Worm (Caenorhabditis elegans) whole organism, L2 larva: ENCODE results near the gene C33D9.8.

Experiments
- F13H6.1 ChIP-seq: sonication (generic microtip); optimal IDR thresholded peaks from 2 replicates; lab custom pipeline; 2016; ENCODE audit warnings: missing genetic modification characterization, missing compliant biosample characterization
- R02D3.7 ChIP-seq: fragments of 150-350 bp; optimal IDR thresholded peaks from 2 replicates; lab custom pipeline; 2014; ENCODE audit warnings: missing biosample characterization, missing genetic modification characterization
- Y55F3AM.14 ChIP-seq: fragments of 200-800 bp; sonication (Bioruptor generic); optimal IDR thresholded peaks from 2 replicates; lab custom pipeline; 2018; ENCODE audit warnings: mild to moderate bottlenecking, missing genetic modification characterization, missing compliant biosample characterization
- alr-1 ChIP-seq: fragments of 150-350 bp; optimal IDR thresholded peaks from 2 replicates; lab custom pipeline; 2014; ENCODE audit warnings: missing biosample characterization, missing genetic modification characterization
- aly-2 ChIP-seq: fragments of 150-350 bp; optimal IDR thresholded peaks from 2 replicates; lab custom pipeline; 2014; ENCODE audit warnings: missing biosample characterization, missing genetic modification characterization
- ama-1 ChIP-seq: fragments of 150-350 bp; optimal IDR thresholded peaks from 2 replicates; lab custom pipeline; 2018; ENCODE audit warnings: inconsistent platforms
- ceh-82 ChIP-seq: fragments of 150-350 bp; optimal IDR thresholded peaks from 2 replicates; lab custom pipeline; 2014; ENCODE audit warnings: missing biosample characterization, missing genetic modification characterization
- crh-2 ChIP-seq: sonication (generic microtip); optimal IDR thresholded peaks from 2 replicates; lab custom pipeline; 2017; ENCODE audit warnings: missing biosample characterization, missing genetic modification characterization
- dmd-4 ChIP-seq: sonication (generic microtip); optimal IDR thresholded peaks from 2 replicates; lab custom pipeline; 2017; ENCODE audit warnings: missing biosample characterization, missing genetic modification characterization
- egl-27 ChIP-seq: sonication (generic microtip); optimal IDR thresholded peaks from 3 replicates; lab custom pipeline; 2017; ENCODE audit warnings: missing biosample characterization, missing genetic modification reagents, missing genetic modification characterization
- elt-1 ChIP-seq: fragments of 150-350 bp; optimal IDR thresholded peaks from 2 replicates; lab custom pipeline; 2014; ENCODE audit warnings: missing biosample characterization, missing genetic modification characterization
- elt-3 ChIP-seq: sonication (generic microtip); optimal IDR thresholded peaks from 2 replicates; lab custom pipeline; 2017; ENCODE audit warnings: missing biosample characterization, missing genetic modification characterization
- fos-1 ChIP-seq: fragments of 150-350 bp; optimal IDR thresholded peaks from 2 replicates; lab custom pipeline; 2014; ENCODE audit warnings: missing biosample characterization, missing genetic modification characterization
- gmeb-1 ChIP-seq: fragments of 150-350 bp; optimal IDR thresholded peaks from 2 replicates; lab custom pipeline; 2014; ENCODE audit warnings: missing biosample characterization, missing genetic modification characterization
- lin-11 ChIP-seq: fragments of 150-350 bp; sonication (generic microtip); optimal IDR thresholded peaks from 2 replicates; lab custom pipeline; 2014; ENCODE audit warnings: missing biosample characterization, missing genetic modification characterization, inconsistent platforms, mixed read lengths
- lin-39 ChIP-seq: fragments of 150-350 bp; optimal IDR thresholded peaks from 2 replicates; lab custom pipeline; 2014; ENCODE audit warnings: missing biosample characterization, missing genetic modification reagents, missing genetic modification characterization
- lsy-2 ChIP-seq, 2 experiments: fragments of 150-350 bp in 1 of 2; sonication (generic microtip) in 1 of 2; optimal IDR thresholded peaks; 2 replicates each; lab custom pipeline; 2014 to 2017; ENCODE audit warnings: missing biosample characterization in 2 of 2, missing genetic modification characterization in 2 of 2
- mab-5 ChIP-seq: fragments of 150-350 bp; optimal IDR thresholded peaks from 2 replicates; lab custom pipeline; 2014; ENCODE audit warnings: missing biosample characterization, missing genetic modification characterization
- nhr-10 ChIP-seq: sonication (generic microtip); optimal IDR thresholded peaks from 2 replicates; lab custom pipeline; 2017; ENCODE audit warnings: missing biosample characterization, missing genetic modification characterization
- nhr-11 ChIP-seq: fragments of 150-350 bp; optimal IDR thresholded peaks from 2 replicates; lab custom pipeline; 2014; ENCODE audit warnings: missing biosample characterization, missing genetic modification characterization
- nhr-129 ChIP-seq: fragments of 150-350 bp; optimal IDR thresholded peaks from 2 replicates; lab custom pipeline; 2014; ENCODE audit warnings: missing biosample characterization, missing genetic modification characterization
- nhr-21 ChIP-seq: fragments of 150-350 bp; optimal IDR thresholded peaks from 2 replicates; lab custom pipeline; 2014; ENCODE audit warnings: missing biosample characterization, missing genetic modification characterization
- nhr-23 ChIP-seq: fragments of 150-350 bp; optimal IDR thresholded peaks from 2 replicates; lab custom pipeline; 2014; ENCODE audit warnings: missing biosample characterization, missing genetic modification reagents, missing genetic modification characterization
- nhr-237 ChIP-seq: fragments of 150-350 bp; optimal IDR thresholded peaks from 2 replicates; lab custom pipeline; 2014; ENCODE audit warnings: missing biosample characterization, missing genetic modification characterization
- nhr-25 ChIP-seq: fragments of 150-350 bp; sonication (generic microtip); optimal IDR thresholded peaks from 3 replicates; lab custom pipeline; 2014; ENCODE audit warnings: missing biosample characterization, missing genetic modification characterization
- sma-3 ChIP-seq: sonication (generic microtip); optimal IDR thresholded peaks from 2 replicates; lab custom pipeline; 2016; ENCODE audit warnings: missing genetic modification reagents, missing genetic modification characterization, missing compliant biosample characterization
- sma-9 ChIP-seq, 2 experiments: fragments of 150-350 bp in 1 of 2; sonication (generic microtip) in 1 of 2; optimal IDR thresholded peaks; 2 replicates each; lab custom pipeline; 2014 to 2016; ENCODE audit warnings: missing genetic modification characterization in 2 of 2, mild to moderate bottlenecking in 1 of 2, missing biosample characterization in 1 of 2, missing compliant biosample characterization in 1 of 2, missing genetic modification reagents in 1 of 2, moderate library complexity in 1 of 2
- unc-55 ChIP-seq: fragments of 150-350 bp; sonication (generic microtip); optimal IDR thresholded peaks from 3 replicates; lab custom pipeline; 2014; ENCODE audit warnings: missing biosample characterization, missing genetic modification reagents, missing genetic modification characterization
- zag-1 ChIP-seq: fragments of 150-350 bp; optimal IDR thresholded peaks from 2 replicates; lab custom pipeline; 2014; ENCODE audit warnings: missing biosample characterization, missing genetic modification characterization
- ztf-11 ChIP-seq: sonication (generic microtip); optimal IDR thresholded peaks from 2 replicates; lab custom pipeline; 2017; ENCODE audit warnings: missing biosample characterization, missing genetic modification characterization
- ztf-4 ChIP-seq: fragments of 150-350 bp; optimal IDR thresholded peaks from 2 replicates; lab custom pipeline; 2014; ENCODE audit warnings: missing biosample characterization, missing genetic modification characterization

The C33D9.8 gene

DNA sequence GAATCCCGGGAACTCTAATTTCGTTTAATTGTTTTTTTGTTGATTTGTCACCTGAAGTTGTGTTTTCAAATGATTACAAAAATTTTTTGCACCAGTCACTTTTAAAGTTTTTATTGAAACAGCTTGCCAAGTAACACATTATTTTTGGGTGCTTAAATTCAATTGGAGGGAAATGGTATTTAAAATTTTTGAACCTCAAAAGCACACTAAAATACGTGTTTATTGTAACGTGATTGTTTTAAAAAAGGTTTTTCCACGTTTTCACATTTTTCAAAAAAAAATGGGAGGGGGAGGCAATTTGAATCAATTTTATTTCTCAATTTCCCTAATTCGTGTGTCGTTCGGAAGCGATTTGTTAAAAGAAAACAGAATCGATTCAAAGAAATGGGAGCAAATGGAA lies 34.6 kb upstream of the C33D9.8 start, which contains the start of gene T28C6.5:
Gene T28C6.5, plus strand, starts transcription at position 301 of the 400 bp plus-strand sequence.
- no peak for TF ChIP-seq ama-1 (lab: Kevin White, UChicago)
- no peak for TF ChIP-seq gmeb-1 (tag; lab: Kevin White, UChicago)
- TF ChIP-seq dmd-4 (tag; lab: Kevin White, UChicago): no peak
- TF ChIP-seq nhr-23 (tag; lab: Kevin White, UChicago): no peak
- TF ChIP-seq, all 48 proteins: peak for 0

ce11 chrIV:8820041-8820440 lies 33.5 kb upstream of the C33D9.8 start, which contains the start of gene T28C6.3:
TSS of gene T28C6.3 (plus strand) at chrIV:8820341.
- TF ChIP-seq nhr-21 (tag; lab: Kevin White, UChicago) (no peak), R02D3.7 (no peak), zag-1 (tag; lab: Kevin White, UChicago) (no peak), Y55F3AM.14 (GFP tag; lab: Kevin White, UChicago) (no peak), nhr-10 (tag; lab: Kevin White, UChicago) (no peak), lin-11 (tag; lab: Kevin White, UChicago) (no peak), sma-3 (GFP tag; lab: Kevin White, UChicago) (no peak), crh-2 (tag; lab: Kevin White, UChicago) (no peak)

DNA sequence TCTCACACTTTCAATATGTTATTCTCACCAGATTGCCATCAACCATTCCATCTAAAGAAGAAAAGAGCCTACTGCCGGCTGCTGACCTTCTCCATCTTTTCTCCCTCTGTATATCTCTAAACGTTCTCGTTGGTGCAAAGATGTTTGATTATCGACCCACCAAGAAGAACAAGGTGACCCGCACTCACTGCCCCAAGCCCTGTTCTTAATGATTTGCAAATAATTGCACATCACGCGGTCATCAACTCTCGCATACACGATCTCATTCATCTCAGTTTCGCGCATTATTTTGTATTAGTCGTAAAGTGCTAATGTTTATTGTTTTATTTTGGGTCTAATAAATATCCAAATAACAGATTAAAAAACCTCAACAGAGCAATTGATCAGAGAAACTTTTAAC lies 32.9 kb upstream of the C33D9.8 start:
- TF ChIP-seq lin-39: no peak
- TF ChIP-seq nhr-25 (tag; lab: Kevin White, UChicago): peak; percentile 12
- TF ChIP-seq, all 48 proteins: peak for 1

ce11 chrIV:8817639-8818038 lies 31.1 kb upstream of the C33D9.8 start, which contains the start of gene T28C6.10:
TSS of gene T28C6.10 (plus strand) at chrIV:8817939.
- TF ChIP-seq mab-5 (no peak), unc-55 (GFP tag; lab: Kevin White, UChicago) (no peak), fos-1 (tag; lab: Kevin White, UChicago) (no peak), gmeb-1 (tag; lab: Kevin White, UChicago) (no peak)

ce11 chrIV:8816617-8817016 lies 30.1 kb upstream of the C33D9.8 start:
- no peak for TF ChIP-seq egl-27 (tag; lab: Kevin White, UChicago)
- no peak for TF ChIP-seq ama-1 (lab: Kevin White, UChicago)
- no peak for TF ChIP-seq nhr-10 (tag; lab: Kevin White, UChicago)
- TF ChIP-seq elt-3 (tag; lab: Kevin White, UChicago): no peak
- no peak for TF ChIP-seq alr-1 (tag; lab: Kevin White, UChicago)
- no peak for TF ChIP-seq nhr-237
- no peak for TF ChIP-seq zag-1 (tag; lab: Kevin White, UChicago)
- TF ChIP-seq crh-2 (tag; lab: Kevin White, UChicago): no peak
- no peak for TF ChIP-seq F13H6.1
- TF ChIP-seq aly-2 (tag; lab: Kevin White, UChicago): no peak
- TF ChIP-seq ztf-4: no peak
- TF ChIP-seq elt-1: no peak
- no peak for TF ChIP-seq lsy-2 (tag; optimal IDR thresholded peaks at IDR 0.05; lab: Kevin White, UChicago)
- no peak for TF ChIP-seq nhr-129 (tag; lab: Kevin White, UChicago)
- no peak for TF ChIP-seq nhr-11 (tag; lab: Kevin White, UChicago)
- no peak for TF ChIP-seq ceh-82

DNA sequence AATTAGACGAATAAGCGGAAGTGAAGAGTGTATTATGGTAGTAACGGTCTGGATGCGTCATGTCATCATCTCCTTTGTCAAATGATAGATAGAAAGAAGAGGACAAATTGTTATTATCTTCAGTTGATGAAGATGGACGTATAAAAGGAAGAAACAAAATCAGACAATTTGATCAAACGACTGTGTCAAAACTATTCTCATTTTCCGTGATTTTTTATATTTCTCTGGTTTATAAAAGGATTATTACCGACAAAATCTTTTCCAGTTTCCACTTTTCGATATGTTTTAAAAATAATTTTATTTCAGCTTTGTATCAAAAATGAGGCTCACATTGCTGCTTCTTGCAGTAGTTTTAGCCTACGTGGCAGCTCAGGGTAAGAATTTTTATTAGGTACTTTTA lies 29.5 kb upstream of the C33D9.8 start, which contains the start of gene grsp-2:
Gene grsp-2, plus strand, starts transcription at position 301 of the 400 bp plus-strand sequence.
- TF ChIP-seq zag-1 (tag; lab: Kevin White, UChicago) (no peak), sma-3 (GFP tag; lab: Kevin White, UChicago) (peak; percentile 35)

- TF ChIP-seq nhr-25 (tag; lab: Kevin White, UChicago) (peak; percentile 29), nhr-21 (tag; lab: Kevin White, UChicago) (peak; percentile 23), sma-9 (GFP tag; optimal IDR thresholded peaks at IDR 0.05; lab: Kevin White, UChicago) (peak; percentile 55), sma-9 (tag; optimal IDR thresholded peaks at IDR 0.05; lab: Kevin White, UChicago) (no peak), sma-3 (GFP tag; lab: Kevin White, UChicago) (peak; percentile 21), ztf-11 (no peak), Y55F3AM.14 (GFP tag; lab: Kevin White, UChicago) (no peak), alr-1 (tag; lab: Kevin White, UChicago) (no peak), fos-1 (tag; lab: Kevin White, UChicago) (no peak)
These were observed 28.6 kb upstream of the C33D9.8 start for ce11 chrIV:8815162-8815561.
